Worm (Caenorhabditis elegans) whole organism, early embryonic: ENCODE data around the gene cdc-73.

Source experiments
- F13C5.2 ChIP-seq: sonication (generic microtip); optimal IDR thresholded peaks from 2 replicates; lab custom pipeline; 2017; ENCODE audit warnings: mild to moderate bottlenecking, missing genetic modification characterization, inconsistent platforms, missing compliant biosample characterization
- aly-1 ChIP-seq: sonication (generic microtip); optimal IDR thresholded peaks from 2 replicates; lab custom pipeline; 2016; ENCODE audit warnings: missing genetic modification characterization, missing compliant biosample characterization
- ama-1 ChIP-seq: fragments of 150-350 bp; optimal IDR thresholded peaks from 2 replicates; lab custom pipeline; 2014
- ceh-36 ChIP-seq: sonication (generic microtip); optimal IDR thresholded peaks from 2 replicates; lab custom pipeline; 2016; ENCODE audit warnings: missing genetic modification characterization, inconsistent platforms, missing compliant biosample characterization
- ets-7 ChIP-seq: sonication (generic microtip); optimal IDR thresholded peaks from 2 replicates; lab custom pipeline; 2016; ENCODE audit warnings: missing genotype, missing genetic modification characterization, missing compliant biosample characterization
- flt-1 ChIP-seq: fragments of 200-800 bp; sonication (Bioruptor generic); IDR thresholded peaks from 2 replicates; pipeline ENCODE4 v1.3.6; 2022; ENCODE audit warnings: missing genetic modification characterization, missing compliant biosample characterization
- hmbx-1 ChIP-seq: sonication (generic microtip); optimal IDR thresholded peaks from 2 replicates; lab custom pipeline; 2016; ENCODE audit warnings: mild to moderate bottlenecking, missing genetic modification characterization, missing compliant biosample characterization
- hmg-4 ChIP-seq: fragments of 200-800 bp; sonication (Bioruptor generic); optimal IDR thresholded peaks from 2 replicates; lab custom pipeline; 2018; ENCODE audit warnings: mild to moderate bottlenecking, missing genetic modification characterization, missing compliant biosample characterization
- pes-1 ChIP-seq: fragments of 200-800 bp; sonication (Bioruptor generic); IDR thresholded peaks from 2 replicates; pipeline ENCODE4 v1.3.6; 2022; ENCODE audit warnings: missing genetic modification reagents, missing genetic modification characterization, missing compliant biosample characterization
- scrt-1 ChIP-seq: fragments of 200-800 bp; sonication (Bioruptor generic); IDR thresholded peaks from 2 replicates; pipeline ENCODE4 v1.3.6; 2022; ENCODE audit warnings: missing genetic modification characterization, missing compliant biosample characterization
- tra-4 ChIP-seq: sonication (generic microtip); optimal IDR thresholded peaks from 2 replicates; lab custom pipeline; 2017; ENCODE audit warnings: missing genetic modification characterization, missing compliant biosample characterization

DNA sequence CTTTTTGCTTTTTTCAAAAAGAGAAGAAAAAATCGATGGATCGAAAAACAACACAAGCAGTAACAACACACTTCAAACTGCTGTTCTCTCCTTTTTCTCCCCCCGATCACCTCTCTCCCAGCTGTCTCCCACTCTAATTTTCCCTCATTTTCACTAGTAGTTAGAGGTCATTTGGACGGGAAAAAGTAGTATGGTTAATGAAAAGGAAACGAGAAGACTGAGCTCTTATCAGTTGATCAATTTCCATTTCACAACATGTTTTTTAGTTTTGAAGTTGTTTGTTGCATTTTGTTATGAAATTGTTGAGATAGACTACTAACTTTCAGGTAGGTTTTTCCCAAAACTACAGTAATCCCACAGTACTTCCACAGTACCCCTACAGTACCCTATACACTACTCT lies 33.9 kb upstream of the cdc-73 start:
- TF ChIP-seq aly-1 (no peak), ama-1 (lab: Kevin White, UChicago) (no peak), F13C5.2 (no peak), ceh-36 (tag; lab: Kevin White, UChicago) (no peak), tra-4 (tag; lab: Kevin White, UChicago) (no peak), hmbx-1 (no peak), hmg-4 (GFP tag; lab: Kevin White, UChicago) (no peak), pes-1 (no peak), flt-1 (GFP tag; lab: Robert Waterston, UW) (no peak), ets-7 (tag; lab: Kevin White, UChicago) (no peak), scrt-1 (no peak)
